Fruit fly (Drosophila melanogaster) whole organism, wandering third instar larva: ENCODE results near the gene Grx3.
A peak's percentile ranks its signal among the peaks of the same experiment; 100 is the strongest.

Experiments used
- HLH106 ChIP-seq: fragments of 200-800 bp; optimal IDR thresholded peaks from 3 replicates; lab custom pipeline; 2019; ENCODE audit warnings: missing biosample characterization, mild to moderate bottlenecking, missing genetic modification characterization, moderate library complexity
- Vsx2 ChIP-seq: fragments of 200-300, 225-300 bp; sonication (Bioruptor generic); optimal IDR thresholded peaks from 2 replicates; lab custom pipeline; 2018; ENCODE audit warnings: missing biosample characterization, missing genetic modification characterization; ENCODE audit not compliant: partially characterized antibody
- foxo ChIP-seq, 2 experiments: fragments of 200-800 bp; sonication (Bioruptor generic); optimal IDR thresholded peaks; 2 replicates in 1 of 2; 3 replicates in 1 of 2; lab custom pipeline; 2016 to 2017; ENCODE audit warnings: missing biosample characterization in 2 of 2, missing genetic modification characterization in 2 of 2
- psq ChIP-seq: fragments of 200-800 bp; sonication (Bioruptor generic); optimal IDR thresholded peaks from 3 replicates; lab custom pipeline; 2017; ENCODE audit warnings: missing biosample characterization, mild to moderate bottlenecking, missing genetic modification characterization, moderate library complexity
- usp ChIP-seq: fragments of >200 bp; optimal IDR thresholded peaks from 2 replicates; lab custom pipeline; 2017; ENCODE audit warnings: missing biosample characterization, missing genetic modification characterization

DNA sequence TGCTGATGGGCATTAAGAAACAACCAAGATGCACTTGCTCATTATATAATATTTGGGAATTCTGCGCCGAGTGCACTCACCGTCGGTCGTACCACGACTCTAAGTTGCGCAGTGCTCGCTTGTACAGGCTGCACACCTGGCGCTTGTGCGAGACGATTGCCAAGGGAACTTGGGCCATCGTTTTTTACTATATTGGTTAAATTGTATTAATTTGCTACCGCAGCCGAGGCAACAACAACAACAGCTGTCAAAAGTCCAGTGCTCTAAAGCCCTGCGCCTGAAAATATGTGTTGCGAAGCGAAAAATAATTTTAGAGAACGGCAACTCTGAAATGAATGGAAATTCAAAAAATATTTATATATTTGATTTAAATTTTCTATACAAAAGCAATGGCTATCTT, 4.5 kb downstream of the Grx3 start, which contains the start of gene ND-B22:
- TF ChIP-seq foxo (GFP tag; optimal IDR thresholded peaks at IDR 0.05; lab: Kevin White, UChicago) = peak in 1 of 2 experiments; percentile 65
- peak; percentile 46 for TF ChIP-seq HLH106
- no peak for TF ChIP-seq usp (GFP tag; lab: Kevin White, UChicago)
- peak; percentile 29 for TF ChIP-seq psq (GFP tag; lab: Kevin White, UChicago)
- no peak for TF ChIP-seq Vsx2
